Fruit fly (Drosophila melanogaster): Measurements from ENCODE around the gene CG33688.

CG33688 gene

DNA sequence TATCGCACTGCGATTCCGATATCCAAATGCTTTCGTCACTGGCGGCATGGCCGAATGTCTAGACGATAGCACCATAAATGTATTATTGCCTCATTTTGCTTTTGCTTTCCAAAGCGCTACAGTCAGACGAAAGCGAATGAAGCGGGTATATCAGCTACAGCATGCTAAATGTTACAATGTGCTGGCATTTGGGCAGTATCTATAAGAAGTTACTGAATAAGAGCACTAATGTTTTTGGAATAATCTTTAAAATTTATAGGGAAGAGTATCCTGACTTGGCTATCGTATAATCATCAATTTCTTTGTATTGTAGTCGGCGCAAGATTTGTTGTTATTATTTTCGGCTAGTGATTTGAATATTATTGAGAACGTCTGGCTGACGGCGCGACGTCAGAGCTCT lies 4.2 kb downstream of the CG33688 start (continued):
- TF ChIP-seq CG14667 (GFP tag; IDR thresholded peaks at IDR 0.05) (peak; percentile 72), CG10654 (GFP tag; optimal IDR thresholded peaks at IDR 0.05) (peak; percentile 66), zfh1 (GFP tag; IDR thresholded peaks at IDR 0.05) (peak; percentile 86), CG4730 (GFP tag; IDR thresholded peaks at IDR 0.05) (peak; percentile 80), CG10147 (GFP tag; optimal IDR thresholded peaks at IDR 0.05) (peak; percentile 75), org-1 (GFP tag; optimal IDR thresholded peaks at IDR 0.05) (peak; percentile 68), HmgD (GFP tag; optimal IDR thresholded peaks at IDR 0.05) (peak; percentile 6), CG12236 (GFP tag; optimal IDR thresholded peaks at IDR 0.05) (no peak), Asciz (GFP tag; optimal IDR thresholded peaks at IDR 0.05) (peak; percentile 69), dati (GFP tag; IDR thresholded peaks at IDR 0.05) (0 out of 2 replicates have a peak, but pooled peaks have one; percentile 53), nom (GFP tag; optimal IDR thresholded peaks at IDR 0.05) (no peak), dm (GFP tag; optimal IDR thresholded peaks at IDR 0.05) (peak; percentile 1), CG8359 (GFP tag; optimal IDR thresholded peaks at IDR 0.05; ENCODE audit: borderline replicate concordance) (peak; percentile 7), HLHmδ (GFP tag; optimal IDR thresholded peaks at IDR 0.05) (no peak), MTF-1 (GFP tag; optimal IDR thresholded peaks at IDR 0.05; ENCODE audit: borderline replicate concordance) (peak; percentile 62), NfI (GFP tag; optimal IDR thresholded peaks at IDR 0.05) (peak; percentile 81), CG10321 (GFP tag; IDR thresholded peaks at IDR 0.05) (no peak), corto (GFP tag; optimal IDR thresholded peaks at IDR 0.05) (peak; percentile 30), CG1832 (GFP tag; optimal IDR thresholded peaks at IDR 0.05) (no peak), fru (optimal IDR thresholded peaks at IDR 0.05) (no peak), eyg (GFP tag; optimal IDR thresholded peaks at IDR 0.05) (peak; percentile 73), Atf6 (GFP tag; IDR thresholded peaks at IDR 0.05) (peak; percentile 87), CG12744 (GFP tag; optimal IDR thresholded peaks at IDR 0.05) (peak; percentile 64), BEAF-32 (GFP tag; optimal IDR thresholded peaks at IDR 0.05) (no peak), Optix (GFP tag; IDR thresholded peaks at IDR 0.05) (no peak; the same call in 2 of the 3 replicates), Deaf1 (tag; optimal IDR thresholded peaks at IDR 0.05) (peak; percentile 59), Sox102F (GFP tag; optimal IDR thresholded peaks at IDR 0.05) (peak; percentile 78), onecut (GFP tag; IDR thresholded peaks at IDR 0.05) (peak; percentile 58), HLH4C (GFP tag; IDR thresholded peaks at IDR 0.05; ENCODE audit: partially characterized antibody) (no peak), hbn (GFP tag; IDR thresholded peaks at IDR 0.05; ENCODE audit: partially characterized antibody) (no peak), Eip74EF (GFP tag; optimal IDR thresholded peaks at IDR 0.05) (peak in 1 of 2 experiments; percentile 58), HmgZ (tag; optimal IDR thresholded peaks at IDR 0.05) (peak; percentile 71), maf-S (GFP tag; optimal IDR thresholded peaks at IDR 0.05) (peak; percentile 72), br (optimal IDR thresholded peaks at IDR 0.05) (no peak), CG7372 (GFP tag; IDR thresholded peaks at IDR 0.05) (peak; percentile 82), CG2120 (GFP tag; optimal IDR thresholded peaks at IDR 0.05) (peak; percentile 93), CG30403 (GFP tag; optimal IDR thresholded peaks at IDR 0.05) (peak; percentile 76), CG2129 (GFP tag; IDR thresholded peaks at IDR 0.05; ENCODE audit: partially characterized antibody) (no peak), sens-2 (GFP tag; IDR thresholded peaks at IDR 0.05) (peak; percentile 58; the same call in 1 of the 2 replicates), CG15269 (tag; optimal IDR thresholded peaks at IDR 0.05) (peak; percentile 85), dpn (GFP tag; optimal IDR thresholded peaks at IDR 0.05) (peak; percentile 71 to 91), lov (optimal IDR thresholded peaks at IDR 0.05) (no peak), lov (GFP tag; IDR thresholded peaks at IDR 0.05) (no peak; the same call in 2 of the 3 replicates), kah (GFP tag; optimal IDR thresholded peaks at IDR 0.05) (peak; percentile 3), CG10431 (GFP tag; optimal IDR thresholded peaks at IDR 0.05) (no peak), CG7786 (GFP tag; optimal IDR thresholded peaks at IDR 0.05) (peak; percentile 78), Nf-YA (GFP tag; IDR thresholded peaks at IDR 0.05) (peak; percentile 61; the same call in 1 of the 2 replicates), CG12942 (GFP tag; optimal IDR thresholded peaks at IDR 0.05) (peak; percentile 27), CG2889 (GFP tag; IDR thresholded peaks at IDR 0.05) (peak; percentile 65; the same call in 2 of the 3 replicates), da (GFP tag; optimal IDR thresholded peaks at IDR 0.05) (no peak), Dad (GFP tag; optimal IDR thresholded peaks at IDR 0.05) (peak; percentile 72)

Measured in whole organism, embryonic.